Fruit fly (Drosophila melanogaster): ENCODE data around the gene bowl.

bowl gene

dm6 chr2L:3754835-3755547, 16.5 kb upstream of the bowl start (continued):
- peak; percentile 50 for TF ChIP-seq cwo (GFP tag; optimal IDR thresholded peaks at IDR 0.05)
- TF ChIP-seq CG30431 (GFP tag; optimal IDR thresholded peaks at IDR 0.05) = no peak
- peak; percentile 44 for TF ChIP-seq CG9727 (GFP tag; optimal IDR thresholded peaks at IDR 0.05)
- TF ChIP-seq esg (GFP tag; conservative IDR thresholded peaks at IDR 0.05) = no peak
- no peak for TF ChIP-seq Camta (GFP tag; optimal IDR thresholded peaks at IDR 0.05)
- TF ChIP-seq cg (GFP tag; optimal IDR thresholded peaks at IDR 0.05) = no peak
- TF ChIP-seq CG7372 (GFP tag; IDR thresholded peaks at IDR 0.05) = peak; percentile 75
- no peak for TF ChIP-seq CG4730 (GFP tag; IDR thresholded peaks at IDR 0.05)
- TF ChIP-seq CG42726 (GFP tag; IDR thresholded peaks at IDR 0.05; ENCODE audit: partially characterized antibody) = no peak
- TF ChIP-seq Adf1 (GFP tag; IDR thresholded peaks at IDR 0.05) = peak; percentile 40; the same call in 1 of the 2 replicates
- no peak for TF ChIP-seq Bgb (GFP tag; IDR thresholded peaks at IDR 0.05; ENCODE audit: partially characterized antibody)
- TF ChIP-seq CG12155 (GFP tag; optimal IDR thresholded peaks at IDR 0.05) = no peak
- TF ChIP-seq vvl (GFP tag; IDR thresholded peaks at IDR 0.05) = no peak
- TF ChIP-seq shn (GFP tag; optimal IDR thresholded peaks at IDR 0.05) = no peak

dm6 chr2L:3756831-3757351, 14.6 kb upstream of the bowl start, which contains the start of gene CG43707:
Gene CG43707 (plus strand): TSS chr2L:3757256.
- TF ChIP-seq fru (optimal IDR thresholded peaks at IDR 0.05) (no peak), oc (tag; optimal IDR thresholded peaks at IDR 0.05) (no peak), pan (optimal IDR thresholded peaks at IDR 0.05) (no peak), pan (GFP tag; optimal IDR thresholded peaks at IDR 0.05 in 1 of 2, IDR thresholded peaks at IDR 0.05 in 1 of 2) (peak in 1 of 2 experiments; percentile 13), dati (GFP tag; IDR thresholded peaks at IDR 0.05) (no peak), Doc3 (GFP tag; IDR thresholded peaks at IDR 0.05; ENCODE audit: partially characterized antibody) (no peak), Bgb (GFP tag; IDR thresholded peaks at IDR 0.05; ENCODE audit: partially characterized antibody) (no peak), CG3847 (GFP tag; IDR thresholded peaks at IDR 0.05) (no peak), HmgZ (tag; optimal IDR thresholded peaks at IDR 0.05) (no peak), Trl (optimal IDR thresholded peaks at IDR 0.05) (peak in 1 of 2 experiments; percentile 17), Trl (GFP tag; optimal IDR thresholded peaks at IDR 0.05) (no peak), CG15601 (tag; optimal IDR thresholded peaks at IDR 0.05) (no peak), CG13894 (tag; optimal IDR thresholded peaks at IDR 0.05) (peak; percentile 37), CG18764 (GFP tag; optimal IDR thresholded peaks at IDR 0.05) (no peak), bowl (GFP tag; IDR thresholded peaks at IDR 0.05) (0 out of 2 replicates have a peak, but pooled peaks have one; percentile 4), scrt (GFP tag; optimal IDR thresholded peaks at IDR 0.05) (peak; percentile 67), grau (tag; optimal IDR thresholded peaks at IDR 0.05) (no peak), CG4707 (GFP tag; optimal IDR thresholded peaks at IDR 0.05) (no peak), CG18011 (GFP tag; optimal IDR thresholded peaks at IDR 0.05) (no peak), Adf1 (GFP tag; IDR thresholded peaks at IDR 0.05) (peak; percentile 26; the same call in 1 of the 2 replicates), chinmo (GFP tag; IDR thresholded peaks at IDR 0.05; ENCODE audit: partially characterized antibody) (0 out of 4 replicates have a peak, but pooled peaks have one; percentile 69), Deaf1 (tag; optimal IDR thresholded peaks at IDR 0.05) (peak; percentile 55), gro (GFP tag; optimal IDR thresholded peaks at IDR 0.05) (no peak), ewg (GFP tag; optimal IDR thresholded peaks at IDR 0.05) (peak; percentile 51), amos (GFP tag; IDR thresholded peaks at IDR 0.05; ENCODE audit: partially characterized antibody) (0 out of 2 replicates have a peak, but pooled peaks have one; percentile 7), CG3281 (GFP tag; optimal IDR thresholded peaks at IDR 0.05) (no peak), CG3163 (GFP tag; optimal IDR thresholded peaks at IDR 0.05) (peak; percentile 64)

Data from whole organism, embryonic.